Fruit fly (Drosophila melanogaster) Kc167 (cell line): ENCODE results near the gene CG12617.

Experiments used
- Sin3A ChIP-seq: fragments of >200 bp; optimal IDR thresholded peaks from 2 replicates; lab custom pipeline; 2018; ENCODE audit warnings: missing external identifiers
- h ChIP-seq: fragments of >200 bp; optimal IDR thresholded peaks from 3 replicates; lab custom pipeline; 2018; ENCODE audit warnings: missing external identifiers
- insv ChIP-seq: fragments of >200 bp; optimal IDR thresholded peaks from 3 replicates; lab custom pipeline; 2018; ENCODE audit warnings: missing external identifiers

dm6 chr2L:20263050-20263449 is 31.4 kb upstream of the CG12617 start:
- TF ChIP-seq insv (lab: Kevin White, UChicago) (no peak), h (lab: Kevin White, UChicago) (no peak), Sin3A (no peak)
